Worm (Caenorhabditis elegans) whole organism, L3 larva: Measurements from ENCODE around the gene R05G6.10.

Source experiments
- aly-2 ChIP-seq: fragments of 150-350 bp; optimal IDR thresholded peaks from 2 replicates; lab custom pipeline; 2014; ENCODE audit warnings: missing biosample characterization, missing genetic modification characterization
- lin-15B ChIP-seq: fragments of 150-350 bp; optimal IDR thresholded peaks from 2 replicates; lab custom pipeline; 2014; ENCODE audit warnings: missing biosample characterization, missing genetic modification characterization
- nhr-11 ChIP-seq: fragments of 150-350 bp; optimal IDR thresholded peaks from 2 replicates; lab custom pipeline; 2014; ENCODE audit warnings: missing biosample characterization, missing genetic modification characterization
- nhr-28 ChIP-seq: fragments of 150-350 bp; optimal IDR thresholded peaks from 2 replicates; lab custom pipeline; 2014; ENCODE audit warnings: missing biosample characterization, missing genetic modification characterization
- skn-1 ChIP-seq: fragments of 150-350 bp; optimal IDR thresholded peaks from 2 replicates; lab custom pipeline; 2014; ENCODE audit warnings: missing biosample characterization, missing genetic modification characterization
- unc-62 ChIP-seq: fragments of 150-350 bp; sonication (generic microtip); optimal IDR thresholded peaks from 4 replicates; lab custom pipeline; 2014; ENCODE audit warnings: missing biosample characterization, missing genetic modification reagents, missing genetic modification characterization

DNA sequence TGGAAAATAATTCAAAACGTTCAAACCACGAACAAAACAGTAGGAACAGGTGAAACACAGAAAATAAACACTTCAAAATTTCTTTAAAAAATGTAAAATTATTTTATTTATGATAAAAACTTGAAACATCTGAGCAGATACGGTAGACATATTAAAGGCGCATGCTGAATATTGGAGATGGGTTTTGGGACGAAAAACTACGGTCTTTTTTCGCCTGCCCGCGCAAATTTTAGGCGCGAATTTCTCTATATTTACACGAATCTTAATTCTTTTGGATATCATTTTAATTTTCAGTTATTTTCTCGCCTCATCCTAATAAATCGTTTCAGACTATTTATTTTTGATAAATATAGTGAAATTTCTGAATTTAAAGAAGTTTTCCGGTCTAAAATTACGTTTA lies 64.6 kb downstream of the R05G6.10 start:
- no peak for TF ChIP-seq nhr-28 (tag; lab: Kevin White, UChicago)
- no peak for TF ChIP-seq lin-15B (tag; lab: Kevin White, UChicago)
- TF ChIP-seq skn-1 (tag; lab: Kevin White, UChicago), result no peak
- no peak for TF ChIP-seq nhr-11
- TF ChIP-seq aly-2 (tag; lab: Kevin White, UChicago), result no peak
- no peak for TF ChIP-seq unc-62 (GFP tag; lab: Kevin White, UChicago)
